Worm (Caenorhabditis elegans) whole organism, L4 larva: ENCODE measurements around the gene gpdh-2.

Experiments used
- ama-1 ChIP-seq: fragments of 150-350 bp; optimal IDR thresholded peaks from 2 replicates; lab custom pipeline; 2014; ENCODE audit warnings: inconsistent platforms, mixed read lengths
- ceh-44 ChIP-seq: fragments of 200-800 bp; sonication (Bioruptor generic); IDR thresholded peaks from 2 replicates; pipeline ENCODE4 v1.3.6; 2022; ENCODE audit warnings: missing genetic modification reagents, missing genetic modification characterization, missing compliant biosample characterization
- fos-1 ChIP-seq: fragments of 150-350 bp; optimal IDR thresholded peaks from 2 replicates; lab custom pipeline; 2014; ENCODE audit warnings: missing biosample characterization, missing genetic modification characterization
- nhr-28 ChIP-seq: fragments of 150-350 bp; optimal IDR thresholded peaks from 2 replicates; lab custom pipeline; 2014; ENCODE audit warnings: missing biosample characterization, missing genetic modification characterization
- nhr-42 ChIP-seq: fragments of 200-800 bp; sonication (Bioruptor generic); IDR thresholded peaks from 2 replicates; pipeline ENCODE4 v1.3.6; 2022; ENCODE audit warnings: missing genetic modification characterization, missing compliant biosample characterization

DNA sequence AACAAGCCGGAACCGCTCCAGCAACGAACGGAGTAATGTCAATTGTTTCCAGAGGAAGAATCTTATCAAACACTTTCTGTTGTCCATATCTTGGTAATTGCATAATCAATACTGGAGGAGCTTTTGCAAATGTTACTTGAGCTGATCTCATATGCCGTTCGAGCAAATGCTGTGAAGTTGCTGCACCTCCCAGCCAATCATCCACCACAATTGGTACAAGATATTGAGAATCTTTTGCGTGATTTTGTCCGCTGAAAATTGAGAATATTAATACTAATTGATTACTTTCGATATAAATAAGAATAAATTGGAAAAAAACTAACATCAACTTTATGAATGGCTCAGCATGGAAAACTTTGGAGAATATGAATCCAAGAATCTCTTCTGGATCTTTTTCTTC, 40.7 kb upstream of the gpdh-2 start:
- TF ChIP-seq fos-1 (tag; lab: Kevin White, UChicago) (no peak), nhr-42 (GFP tag; lab: Robert Waterston, UW) (no peak), ama-1 (no peak), nhr-28 (tag; lab: Kevin White, UChicago) (no peak), ceh-44 (GFP tag; lab: Robert Waterston, UW) (no peak)
